Worm (Caenorhabditis elegans): ENCODE measurements around the gene lag-1.

The lag-1 gene

ce11 chrIV:6062078-6062477, 33.1 kb upstream of the lag-1 start:
- TF ChIP-seq ceh-27 (GFP tag; optimal IDR thresholded peaks at IDR 0.05) (peak; percentile 28), Y95B8A.8 (GFP tag; IDR thresholded peaks at IDR 0.05) (no peak), nhr-80 (tag; optimal IDR thresholded peaks at IDR 0.05) (no peak), Y79H2A.3 (GFP tag; conservative IDR thresholded peaks at IDR 0.05) (no peak), rpc-1 (optimal IDR thresholded peaks at IDR 0.05) (no peak), rpc-1 (tag; optimal IDR thresholded peaks at IDR 0.05) (no peak), dpff-1 (tag; optimal IDR thresholded peaks at IDR 0.05) (no peak), bed-1 (GFP tag; IDR thresholded peaks at IDR 0.05) (no peak), madf-10 (tag; optimal IDR thresholded peaks at IDR 0.05) (no peak), gei-17 (GFP tag; optimal IDR thresholded peaks at IDR 0.05) (no peak)

ce11 chrIV:6064657-6065056, 30.6 kb upstream of the lag-1 start:
- TF ChIP-seq madf-3 (GFP tag; IDR thresholded peaks at IDR 0.05), result no peak
- no peak for TF ChIP-seq D2030.7 (GFP tag; IDR thresholded peaks at IDR 0.05)
- TF ChIP-seq unc-62 (GFP tag; optimal IDR thresholded peaks at IDR 0.05), result no peak
- no peak for TF ChIP-seq nfya-1 (tag; optimal IDR thresholded peaks at IDR 0.05; ENCODE audit: borderline replicate concordance, insufficient read depth)
- TF ChIP-seq ceh-27 (GFP tag; optimal IDR thresholded peaks at IDR 0.05), result peak; percentile 71

ce11 chrIV:6065186-6065585, 30.0 kb upstream of the lag-1 start:
- TF ChIP-seq ceh-58 (GFP tag; IDR thresholded peaks at IDR 0.05), result no peak
- no peak for TF ChIP-seq lin-26 (GFP tag; IDR thresholded peaks at IDR 0.05)
- TF ChIP-seq sptf-2 (GFP tag; optimal IDR thresholded peaks at IDR 0.05), result no peak
- no peak for TF ChIP-seq efl-1 (GFP tag; optimal IDR thresholded peaks at IDR 0.05)
- no peak for TF ChIP-seq gei-17 (GFP tag; optimal IDR thresholded peaks at IDR 0.05)
- no peak for TF ChIP-seq dox-1 (GFP tag; IDR thresholded peaks at IDR 0.05)
- TF ChIP-seq ztf-18 (tag; optimal IDR thresholded peaks at IDR 0.05), result no peak
- no peak for TF ChIP-seq Y53F4B.3 (GFP tag; IDR thresholded peaks at IDR 0.05)
- TF ChIP-seq lin-35 (GFP tag; optimal IDR thresholded peaks at IDR 0.05), result no peak
- no peak for TF ChIP-seq K12H6.12 (tag; optimal IDR thresholded peaks at IDR 0.05)
- TF ChIP-seq Y56A3A.18 (GFP tag; IDR thresholded peaks at IDR 0.05), result no peak
- TF ChIP-seq rec-8 (tag; optimal IDR thresholded peaks at IDR 0.05), result no peak
- TF ChIP-seq madf-6 (GFP tag; IDR thresholded peaks at IDR 0.05), result no peak

DNA sequence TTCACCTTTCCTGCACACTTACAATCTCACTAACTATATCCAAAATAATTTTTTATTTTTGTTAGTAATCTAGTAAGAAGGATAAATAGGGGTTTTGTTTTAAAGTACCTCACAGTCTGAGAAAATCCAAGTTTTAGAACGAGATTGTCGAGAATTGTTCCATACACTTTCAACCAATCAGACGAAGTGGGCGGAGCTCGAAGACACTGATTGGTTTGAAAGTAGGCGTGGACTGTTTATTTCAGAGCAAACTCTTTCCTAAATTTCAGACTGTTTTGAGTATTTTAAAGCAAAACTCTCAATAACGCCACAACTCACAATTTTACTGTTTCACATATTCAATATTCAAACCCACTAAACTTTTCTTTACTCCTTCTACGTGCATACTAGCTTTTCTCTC, 24.2 kb upstream of the lag-1 start:
- TF ChIP-seq nfyb-1 (GFP tag; IDR thresholded peaks at IDR 0.05), result 0 out of 2 replicates have a peak, but pooled peaks have one; percentile 29
- no peak for TF ChIP-seq Y95B8A.8 (GFP tag; IDR thresholded peaks at IDR 0.05)

DNA sequence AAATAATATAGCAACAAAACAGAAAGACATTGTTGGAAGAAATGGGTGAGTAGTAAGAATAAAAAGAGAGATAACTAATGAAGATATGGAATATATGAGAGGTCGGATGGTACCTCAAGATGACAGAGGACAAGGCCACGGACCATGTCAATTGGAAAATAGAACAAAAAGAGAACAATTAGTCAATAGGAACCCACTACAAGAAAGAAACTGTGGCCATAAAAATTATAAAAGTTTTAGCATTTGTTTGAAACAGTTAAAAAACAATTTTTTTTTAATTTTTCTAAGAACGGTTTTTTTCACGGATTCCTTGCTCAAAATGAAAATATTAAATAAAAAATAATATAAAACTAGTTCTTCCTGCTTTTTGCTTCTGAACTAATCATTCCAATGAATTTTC, 19.1 kb upstream of the lag-1 start, which contains the start of gene cpg-20:
cpg-20 (minus strand) TSS at position 101 of the 400 bp plus-strand sequence.
- TF ChIP-seq tlf-1 (GFP tag; optimal IDR thresholded peaks at IDR 0.05) (no peak), D2030.7 (GFP tag; IDR thresholded peaks at IDR 0.05) (no peak)

DNA sequence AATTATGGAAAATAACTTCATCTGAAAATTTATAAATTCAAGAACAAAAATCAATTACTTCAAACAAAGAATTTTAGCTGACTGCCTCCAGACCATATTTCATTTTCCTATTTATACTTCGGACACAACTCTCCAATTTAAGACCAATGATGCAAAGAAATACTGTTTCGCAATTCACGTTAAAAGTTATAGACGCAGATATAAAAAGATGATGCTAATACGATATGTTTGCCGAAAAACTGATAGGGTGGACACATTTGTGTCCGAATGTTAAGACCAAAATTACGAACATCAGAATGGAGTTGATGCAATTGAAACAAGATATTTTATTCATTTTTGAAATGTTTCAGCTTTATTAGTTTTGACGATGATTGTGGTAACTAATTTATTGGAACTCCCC, 15.3 kb upstream of the lag-1 start, which contains the start of gene ugt-19:
ugt-19 (minus strand) TSS at position 28 of the 400 bp plus-strand sequence.
- TF ChIP-seq nhr-80 (tag; optimal IDR thresholded peaks at IDR 0.05), result peak; percentile 71
- no peak for TF ChIP-seq C17E4.6 (GFP tag; IDR thresholded peaks at IDR 0.05)
- TF ChIP-seq egrh-3 (GFP tag; IDR thresholded peaks at IDR 0.05), result no peak
- TF ChIP-seq dpl-1 (GFP tag; optimal IDR thresholded peaks at IDR 0.05), result no peak
- TF ChIP-seq repo-1 (tag; optimal IDR thresholded peaks at IDR 0.05), result no peak
- no peak for TF ChIP-seq F22D6.2 (tag; optimal IDR thresholded peaks at IDR 0.05)
- peak; percentile 74; the same call in 1 of the 2 replicates for TF ChIP-seq cebp-1 (GFP tag; IDR thresholded peaks at IDR 0.05)
- peak; percentile 89 for TF ChIP-seq cebp-1 (tag; optimal IDR thresholded peaks at IDR 0.05)
